Worm (Caenorhabditis elegans) whole organism, L4/young adult: ENCODE data around the gene pkn-1.

Experiments
- W03F9.2 ChIP-seq: fragments of 150-350 bp; optimal IDR thresholded peaks from 2 replicates; lab custom pipeline; 2014; ENCODE audit warnings: missing biosample characterization, missing genetic modification characterization
- dao-5 ChIP-seq: sonication (generic microtip); optimal IDR thresholded peaks from 2 replicates; lab custom pipeline; 2016; ENCODE audit warnings: missing genotype, missing genetic modification characterization, moderate library complexity, missing compliant biosample characterization
- him-1 ChIP-seq: sonication (generic microtip); optimal IDR thresholded peaks from 2 replicates; lab custom pipeline; 2016; ENCODE audit warnings: missing genotype, missing genetic modification reagents, missing genetic modification characterization, missing compliant biosample characterization

DNA sequence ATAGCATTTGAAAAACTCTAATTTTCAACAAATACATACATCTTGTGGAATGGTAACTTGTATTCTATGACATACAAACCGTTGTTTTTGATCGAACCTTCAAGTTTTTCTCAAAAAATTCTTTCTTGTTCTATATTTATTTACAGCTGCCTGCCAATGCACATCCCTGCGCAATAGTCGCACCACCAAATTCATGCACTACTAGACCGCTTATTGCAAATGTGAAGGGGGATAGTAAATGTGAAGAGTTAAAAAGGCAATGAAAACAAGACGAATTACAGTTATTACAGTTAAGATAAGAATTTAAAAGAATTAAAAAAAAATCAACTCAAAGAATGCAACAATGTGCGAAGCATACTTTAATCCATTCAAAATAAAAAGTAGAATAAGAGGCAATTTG is 43.2 kb upstream of the pkn-1 start:
- TF ChIP-seq dao-5 (tag; lab: Kevin White, UChicago) = no peak
- TF ChIP-seq him-1 (tag; lab: Kevin White, UChicago) = no peak
- TF ChIP-seq W03F9.2 (tag; lab: Kevin White, UChicago) = no peak
